Fruit fly (Drosophila melanogaster) whole organism, wandering third instar larva: ENCODE results near the gene CG5273.

ENCODE experiments used
- CG32264 ChIP-seq: fragments of 200-800 bp; sonication (Bioruptor generic); optimal IDR thresholded peaks from 2 replicates; lab custom pipeline; 2016; ENCODE audit warnings: missing biosample characterization, missing genetic modification characterization
- CG9705 ChIP-seq: fragments of 200-800 bp; sonication (Bioruptor generic); optimal IDR thresholded peaks from 2 replicates; lab custom pipeline; 2018; ENCODE audit warnings: missing biosample characterization, mild to moderate bottlenecking, missing genetic modification characterization
- Dfd ChIP-seq: fragments of >200 bp; optimal IDR thresholded peaks from 2 replicates; lab custom pipeline; 2017; ENCODE audit warnings: missing biosample characterization, missing genetic modification characterization
- Dif ChIP-seq: fragments of 200-275, 200-300 bp; sonication (Bioruptor generic); optimal IDR thresholded peaks from 2 replicates; lab custom pipeline; 2018; ENCODE audit warnings: missing biosample characterization, missing genetic modification characterization; ENCODE audit not compliant: partially characterized antibody
- GATAd ChIP-seq: sonication (Bioruptor generic); optimal IDR thresholded peaks from 2 replicates; lab custom pipeline; 2016; ENCODE audit warnings: missing biosample characterization, missing genetic modification characterization
- HLH106 ChIP-seq: fragments of 200-800 bp; optimal IDR thresholded peaks from 3 replicates; lab custom pipeline; 2019; ENCODE audit warnings: missing biosample characterization, mild to moderate bottlenecking, missing genetic modification characterization, moderate library complexity
- Hnf4 ChIP-seq: fragments of 200-800 bp; sonication (Bioruptor generic); optimal IDR thresholded peaks from 2 replicates; lab custom pipeline; 2016; ENCODE audit warnings: missing biosample characterization, mild to moderate bottlenecking, missing genetic modification characterization
- Hr78 ChIP-seq: fragments of >200 bp; optimal IDR thresholded peaks from 2 replicates; lab custom pipeline; 2017; ENCODE audit warnings: missing biosample characterization, missing genetic modification characterization
- Jra ChIP-seq: sonication (Bioruptor generic); optimal IDR thresholded peaks from 2 replicates; lab custom pipeline; 2016; ENCODE audit warnings: missing biosample characterization, missing genetic modification characterization
- Mio ChIP-seq: sonication (Bioruptor generic); optimal IDR thresholded peaks from 2 replicates; lab custom pipeline; 2016; ENCODE audit warnings: missing biosample characterization, missing genetic modification characterization
- Myc ChIP-seq: fragments of >200 bp; optimal IDR thresholded peaks from 2 replicates; lab custom pipeline; 2017
- N ChIP-seq: fragments of >200 bp; optimal IDR thresholded peaks from 2 replicates; lab custom pipeline; 2018; ENCODE audit warnings: missing biosample characterization, missing external identifiers, missing genetic modification characterization
- OdsH ChIP-seq: fragments of 200-800 bp; sonication (Bioruptor generic); optimal IDR thresholded peaks from 2 replicates; lab custom pipeline; 2016; ENCODE audit warnings: missing biosample characterization, mild to moderate bottlenecking, missing genetic modification characterization
- Sp1 ChIP-seq: fragments of 200-800 bp; sonication (Bioruptor generic); optimal IDR thresholded peaks from 3 replicates; lab custom pipeline; 2019; ENCODE audit warnings: missing biosample characterization, mild to moderate bottlenecking, missing genetic modification characterization, moderate library complexity
- Vsx2 ChIP-seq: fragments of 200-300, 225-300 bp; sonication (Bioruptor generic); optimal IDR thresholded peaks from 2 replicates; lab custom pipeline; 2018; ENCODE audit warnings: missing biosample characterization, missing genetic modification characterization; ENCODE audit not compliant: partially characterized antibody
- br ChIP-seq: fragments of 200-800 bp; sonication (Bioruptor generic); optimal IDR thresholded peaks from 2 replicates; lab custom pipeline; 2016; ENCODE audit warnings: missing biosample characterization, missing genetic modification characterization
- brk ChIP-seq: fragments of 200-800 bp; sonication (Bioruptor generic); optimal IDR thresholded peaks from 2 replicates; lab custom pipeline; 2016; ENCODE audit warnings: missing biosample characterization, mild to moderate bottlenecking, missing genetic modification characterization
- dl ChIP-seq, 2 experiments: fragments of 175-275, 200-275 bp in 1 of 2; fragments of 200-275 bp in 1 of 2; sonication (Bioruptor generic); optimal IDR thresholded peaks; lab custom pipeline; 2018; ENCODE audit warnings: mild to moderate bottlenecking in 2 of 2, missing biosample characterization in 2 of 2, missing genetic modification characterization in 2 of 2, moderate library complexity in 2 of 2; ENCODE audit not compliant: partially characterized antibody in 2 of 2, insufficient read depth in 1 of 2
- dmrt93B ChIP-seq: fragments of 200-800 bp; sonication (Bioruptor generic); optimal IDR thresholded peaks from 2 replicates; lab custom pipeline; 2018; ENCODE audit warnings: missing biosample characterization, mild to moderate bottlenecking, missing genetic modification characterization
- dsf ChIP-seq: sonication (Bioruptor generic); optimal IDR thresholded peaks from 2 replicates; lab custom pipeline; 2016; ENCODE audit warnings: missing biosample characterization, missing genetic modification characterization, borderline replicate concordance
- ey ChIP-seq: fragments of 200-800 bp; sonication (Bioruptor generic); optimal IDR thresholded peaks from 2 replicates; lab custom pipeline; 2016; ENCODE audit warnings: missing biosample characterization, missing genetic modification characterization
- foxo ChIP-seq, 2 experiments: fragments of 200-800 bp; sonication (Bioruptor generic); optimal IDR thresholded peaks; 2 replicates in 1 of 2; 3 replicates in 1 of 2; lab custom pipeline; 2016 to 2017; ENCODE audit warnings: missing biosample characterization in 2 of 2, missing genetic modification characterization in 2 of 2
- h ChIP-seq: fragments of 200-800 bp; sonication (Bioruptor generic); optimal IDR thresholded peaks from 3 replicates; lab custom pipeline; 2016; ENCODE audit warnings: missing biosample characterization, mild to moderate bottlenecking, missing genetic modification characterization
- jim ChIP-seq: fragments of 175-275, 200-325 bp; sonication (Bioruptor generic); optimal IDR thresholded peaks from 2 replicates; lab custom pipeline; 2016; ENCODE audit warnings: missing biosample characterization, mild to moderate bottlenecking, missing genetic modification characterization
- lola ChIP-seq: fragments of >200 bp; optimal IDR thresholded peaks from 2 replicates; lab custom pipeline; 2017; ENCODE audit warnings: missing biosample characterization, missing genetic modification characterization
- pan ChIP-seq: fragments of >200 bp; optimal IDR thresholded peaks from 2 replicates; lab custom pipeline; 2017
- psq ChIP-seq: fragments of 200-800 bp; sonication (Bioruptor generic); optimal IDR thresholded peaks from 3 replicates; lab custom pipeline; 2017; ENCODE audit warnings: missing biosample characterization, mild to moderate bottlenecking, missing genetic modification characterization, moderate library complexity
- rgr ChIP-seq: fragments of 200-800 bp; sonication (Bioruptor generic); optimal IDR thresholded peaks from 3 replicates; lab custom pipeline; 2016; ENCODE audit warnings: missing biosample characterization, mild to moderate bottlenecking, missing genetic modification characterization
- sage ChIP-seq: fragments of 200-800 bp; sonication (Bioruptor generic); optimal IDR thresholded peaks from 2 replicates; lab custom pipeline; 2016; ENCODE audit warnings: missing biosample characterization, mild to moderate bottlenecking, missing genetic modification characterization
- sv ChIP-seq: fragments of 200-800 bp; sonication (Bioruptor generic); optimal IDR thresholded peaks from 3 replicates; lab custom pipeline; 2016; ENCODE audit warnings: missing biosample characterization, missing genetic modification characterization
- usp ChIP-seq: fragments of >200 bp; optimal IDR thresholded peaks from 2 replicates; lab custom pipeline; 2017; ENCODE audit warnings: missing biosample characterization, missing genetic modification characterization
- woc ChIP-seq: sonication (Bioruptor generic); optimal IDR thresholded peaks from 2 replicates; lab custom pipeline; 2016; ENCODE audit warnings: missing biosample characterization, mild to moderate bottlenecking, missing genetic modification characterization

Gene CG5273

DNA sequence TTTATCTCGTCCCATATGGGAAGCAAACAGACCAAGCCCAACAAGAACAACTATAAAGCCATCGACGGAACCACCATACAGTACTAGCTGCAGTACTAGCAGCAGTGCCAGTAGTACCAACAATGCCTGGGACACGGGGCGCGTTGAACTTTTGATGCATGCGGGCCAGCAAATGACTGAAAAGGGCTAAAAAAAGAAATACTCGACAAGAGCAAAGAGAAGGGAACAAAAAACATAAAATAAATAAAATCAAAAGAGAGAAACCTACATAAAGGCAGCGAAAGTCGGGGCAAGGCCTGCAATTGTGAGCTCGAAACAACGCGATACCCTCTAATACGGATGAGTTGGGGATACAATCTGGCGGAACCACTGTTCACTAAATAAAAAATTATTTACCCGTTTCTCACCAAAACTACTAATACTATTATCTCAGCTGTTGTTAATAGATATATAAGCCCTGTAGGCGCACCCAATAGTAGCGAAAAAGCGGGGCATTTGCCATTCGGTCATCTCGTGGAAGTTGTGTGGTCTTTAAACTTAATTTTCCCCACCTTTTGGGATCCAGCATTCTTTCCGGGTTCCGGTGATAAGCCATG, 19.7 kb upstream of the CG5273 start:
- TF ChIP-seq N (GFP tag; lab: Kevin White, UChicago), result no peak
- no peak for TF ChIP-seq Jra (GFP tag; lab: Kevin White, UChicago)
- no peak for TF ChIP-seq CG32264 (GFP tag; lab: Kevin White, UChicago)
- no peak for TF ChIP-seq dl (GFP tag; optimal IDR thresholded peaks at IDR 0.05; lab: Kevin White, UChicago; ENCODE audit: insufficient read depth in 1 of 2, partially characterized antibody in 2 of 2)
- TF ChIP-seq dsf (GFP tag; lab: Kevin White, UChicago), result no peak
- no peak for TF ChIP-seq CG9705
- TF ChIP-seq Vsx2 (GFP tag; lab: Kevin White, UChicago), result no peak
- peak; percentile 14 for TF ChIP-seq ey (GFP tag; lab: Kevin White, UChicago)
- TF ChIP-seq sage (GFP tag; lab: Kevin White, UChicago), result no peak
- no peak for TF ChIP-seq usp
- TF ChIP-seq h (GFP tag; lab: Kevin White, UChicago), result peak; percentile 39
- TF ChIP-seq Mio (GFP tag; lab: Kevin White, UChicago), result no peak
- peak; percentile 11 for TF ChIP-seq psq (GFP tag; lab: Kevin White, UChicago)
- no peak for TF ChIP-seq dmrt93B (GFP tag; lab: Kevin White, UChicago)

DNA sequence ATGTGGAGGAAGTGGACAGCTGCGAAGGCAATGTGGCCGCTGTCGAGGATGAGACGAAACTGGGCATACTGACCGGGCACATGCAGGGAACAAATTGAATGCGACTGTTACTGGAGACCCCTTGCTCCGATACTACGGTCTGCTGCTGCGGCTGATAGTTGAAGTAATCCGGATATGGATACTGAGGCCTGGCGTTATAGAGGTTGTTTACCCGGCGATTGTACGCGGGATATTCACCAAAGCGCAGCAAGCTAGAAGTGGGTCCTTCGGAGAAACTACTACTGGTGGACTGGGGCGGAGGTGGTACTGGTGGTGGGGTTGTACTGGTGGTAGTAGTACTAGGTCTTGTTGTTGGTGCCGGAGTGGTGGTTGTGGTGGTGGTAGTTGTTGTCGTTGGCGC, 9.3 kb upstream of the CG5273 start, which contains the start of gene CG5254:
CG5254 (plus strand) TSS at position 301 of the 400 bp plus-strand sequence.
- TF ChIP-seq br (GFP tag; lab: Kevin White, UChicago) (no peak), N (GFP tag; lab: Kevin White, UChicago) (no peak), Dif (GFP tag; lab: Kevin White, UChicago) (no peak), Dfd (no peak), brk (GFP tag; lab: Kevin White, UChicago) (no peak), OdsH (GFP tag; lab: Kevin White, UChicago) (no peak), Vsx2 (GFP tag; lab: Kevin White, UChicago) (no peak), CG9705 (no peak), Hnf4 (GFP tag; lab: Kevin White, UChicago) (no peak), lola (GFP tag; lab: Kevin White, UChicago) (no peak)

DNA sequence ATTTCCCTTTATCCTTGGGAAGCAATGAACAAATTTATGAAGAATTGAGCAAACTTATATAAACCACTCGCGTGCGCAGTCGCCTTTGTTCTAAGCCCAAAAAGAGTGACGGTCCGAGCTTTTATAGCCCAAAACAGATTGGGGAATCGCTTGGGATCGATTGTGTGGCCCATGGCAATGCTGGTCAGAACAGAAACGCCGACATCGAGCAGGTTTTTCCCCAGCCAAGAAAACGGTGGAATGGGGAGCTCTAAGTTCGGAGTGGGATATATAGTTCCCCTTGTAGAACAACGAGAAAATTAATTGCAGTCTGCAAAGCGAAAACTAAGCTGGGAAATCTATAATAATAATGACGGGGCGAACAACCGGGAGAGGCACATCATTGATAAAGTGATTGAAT, 8.2 kb upstream of the CG5273 start, which contains the start of gene CG13362:
CG13362 (minus strand) TSS at position 101 of the 400 bp plus-strand sequence.
- no peak for TF ChIP-seq woc
- TF ChIP-seq Jra (GFP tag; lab: Kevin White, UChicago), result no peak
- TF ChIP-seq HLH106, result no peak
- no peak for TF ChIP-seq psq (GFP tag; lab: Kevin White, UChicago)
- no peak for TF ChIP-seq dsf (GFP tag; lab: Kevin White, UChicago)
- no peak for TF ChIP-seq foxo (GFP tag; optimal IDR thresholded peaks at IDR 0.05; lab: Kevin White, UChicago)
- TF ChIP-seq Myc (lab: Kevin White, UChicago), result no peak
- no peak for TF ChIP-seq sv (GFP tag; lab: Kevin White, UChicago)
- TF ChIP-seq sage (GFP tag; lab: Kevin White, UChicago), result no peak
- TF ChIP-seq N (GFP tag; lab: Kevin White, UChicago), result no peak
- no peak for TF ChIP-seq brk (GFP tag; lab: Kevin White, UChicago)
- TF ChIP-seq GATAd (GFP tag; lab: Kevin White, UChicago), result no peak
- TF ChIP-seq h (GFP tag; lab: Kevin White, UChicago), result no peak
- TF ChIP-seq jim (GFP tag; lab: Kevin White, UChicago), result no peak
- no peak for TF ChIP-seq CG9705
- no peak for TF ChIP-seq Hnf4 (GFP tag; lab: Kevin White, UChicago)
- TF ChIP-seq Vsx2 (GFP tag; lab: Kevin White, UChicago), result no peak
- TF ChIP-seq rgr (GFP tag; lab: Kevin White, UChicago), result no peak

DNA sequence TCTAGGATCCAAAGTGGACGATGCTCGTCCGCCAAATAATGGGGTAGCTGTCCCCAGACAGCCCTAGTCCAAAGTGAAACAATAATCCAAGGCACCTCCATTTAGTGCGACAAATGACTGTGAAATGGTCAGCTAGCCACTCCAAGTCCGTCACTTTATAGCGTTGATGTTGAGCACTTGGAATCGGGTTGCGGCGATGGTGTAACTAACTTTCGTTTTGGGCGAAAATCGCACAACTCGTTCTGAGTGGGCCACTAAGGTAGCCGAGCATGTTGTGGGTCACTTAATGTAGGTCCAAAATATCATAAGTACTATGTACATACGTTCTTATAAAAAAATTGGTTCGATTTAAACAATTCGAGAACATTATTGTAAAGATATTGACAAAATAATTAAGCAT, 5.8 kb upstream of the CG5273 start, which contains the start of gene CG13361:
CG13361 (minus strand) TSS at position 101 of the 400 bp plus-strand sequence.
- TF ChIP-seq jim (GFP tag; lab: Kevin White, UChicago), result no peak
- TF ChIP-seq Hr78 (GFP tag; lab: Kevin White, UChicago), result no peak
- no peak for TF ChIP-seq dl (GFP tag; optimal IDR thresholded peaks at IDR 0.05; lab: Kevin White, UChicago; ENCODE audit: insufficient read depth in 1 of 2, partially characterized antibody in 2 of 2)
- TF ChIP-seq Hnf4 (GFP tag; lab: Kevin White, UChicago), result no peak
- TF ChIP-seq pan (lab: Kevin White, UChicago), result no peak
- TF ChIP-seq Dif (GFP tag; lab: Kevin White, UChicago), result no peak
- no peak for TF ChIP-seq usp
- TF ChIP-seq Sp1 (GFP tag; lab: Kevin White, UChicago), result no peak
